Fruit fly (Drosophila melanogaster): ENCODE data around the gene neo.

The neo gene

dm6 chr3R:29858806-29859205, 39.9 kb downstream of the neo start, which contains the start of gene CG7824 (continued):
- TF ChIP-seq CG3065 (GFP tag; optimal IDR thresholded peaks at IDR 0.05) (no peak), hth (optimal IDR thresholded peaks at IDR 0.05) (no peak), CG42726 (GFP tag; IDR thresholded peaks at IDR 0.05; ENCODE audit: partially characterized antibody) (no peak), Hand (GFP tag; optimal IDR thresholded peaks at IDR 0.05) (no peak), Hr39 (optimal IDR thresholded peaks at IDR 0.05) (no peak), CG14050 (GFP tag; IDR thresholded peaks at IDR 0.05) (no peak), CG5180 (GFP tag; optimal IDR thresholded peaks at IDR 0.05) (no peak), CG3995 (GFP tag; optimal IDR thresholded peaks at IDR 0.05) (no peak), Med (GFP tag) (peak; percentile 11), trem (tag; optimal IDR thresholded peaks at IDR 0.05) (peak; percentile 46), CG16863 (GFP tag; optimal IDR thresholded peaks at IDR 0.05) (no peak), lbe (GFP tag; optimal IDR thresholded peaks at IDR 0.05) (no peak), dati (GFP tag; IDR thresholded peaks at IDR 0.05) (no peak), CG18476 (GFP tag; optimal IDR thresholded peaks at IDR 0.05) (no peak), slbo (GFP tag; IDR thresholded peaks at IDR 0.05) (no peak), dmrt11E (tag; optimal IDR thresholded peaks at IDR 0.05) (no peak), ac (GFP tag; optimal IDR thresholded peaks at IDR 0.05) (no peak), CG1529 (GFP tag; optimal IDR thresholded peaks at IDR 0.05) (no peak), CG2678 (tag; optimal IDR thresholded peaks at IDR 0.05) (no peak), CG2199 (GFP tag; IDR thresholded peaks at IDR 0.05) (no peak), mirr (GFP tag; optimal IDR thresholded peaks at IDR 0.05) (no peak), pum (GFP tag; optimal IDR thresholded peaks at IDR 0.05) (no peak), CG30020 (tag; optimal IDR thresholded peaks at IDR 0.05) (no peak), row (GFP tag; IDR thresholded peaks at IDR 0.05) (0 out of 3 replicates have a peak, but pooled peaks have one; percentile 20), CG1792 (GFP tag; optimal IDR thresholded peaks at IDR 0.05) (no peak), unc-4 (GFP tag; IDR thresholded peaks at IDR 0.05; ENCODE audit: partially characterized antibody) (no peak), CG33557 (GFP tag; optimal IDR thresholded peaks at IDR 0.05) (no peak), CG2120 (GFP tag; optimal IDR thresholded peaks at IDR 0.05) (no peak), CrebB (tag; optimal IDR thresholded peaks at IDR 0.05) (no peak), Camta (GFP tag; optimal IDR thresholded peaks at IDR 0.05) (no peak), inv (GFP tag; IDR thresholded peaks at IDR 0.05; ENCODE audit: partially characterized antibody) (no peak), CG12104 (GFP tag; optimal IDR thresholded peaks at IDR 0.05) (no peak), Poxn (GFP tag; IDR thresholded peaks at IDR 0.05) (no peak), fd64A (GFP tag; optimal IDR thresholded peaks at IDR 0.05) (no peak), Ets97D (GFP tag; optimal IDR thresholded peaks at IDR 0.05) (peak; percentile 45), disco-r (GFP tag; optimal IDR thresholded peaks at IDR 0.05) (no peak), Dp (GFP tag; optimal IDR thresholded peaks at IDR 0.05) (peak; percentile 81), NK7.1 (GFP tag; optimal IDR thresholded peaks at IDR 0.05) (no peak), CG1233 (GFP tag; optimal IDR thresholded peaks at IDR 0.05) (no peak), slou (GFP tag; optimal IDR thresholded peaks at IDR 0.05) (no peak), so (GFP tag; IDR thresholded peaks at IDR 0.05) (no peak), CG11504 (tag; optimal IDR thresholded peaks at IDR 0.05) (no peak), D (optimal IDR thresholded peaks at IDR 0.05) (no peak), D (GFP tag; optimal IDR thresholded peaks at IDR 0.05) (no peak), HLHmδ (GFP tag; optimal IDR thresholded peaks at IDR 0.05) (no peak)

Measured in whole organism, embryonic.